Worm (Caenorhabditis elegans) whole organism, L4 larva: Measurements from ENCODE around the gene dpy-9.

Experiments
- F49E8.2 ChIP-seq: sonication (generic microtip); optimal IDR thresholded peaks from 2 replicates; lab custom pipeline; 2016; ENCODE audit warnings: missing compliant biosample characterization, mild to moderate bottlenecking, missing genetic modification characterization, borderline replicate concordance
- Y48G9A.11 ChIP-seq: fragments of 200-800 bp; sonication (Bioruptor generic); IDR thresholded peaks from 2 replicates; pipeline ENCODE4 v1.3.6; 2022; ENCODE audit warnings: missing genetic modification reagents, missing genetic modification characterization, missing compliant biosample characterization
- dmd-9 ChIP-seq: fragments of 200-800 bp; sonication (Bioruptor generic); IDR thresholded peaks from 2 replicates; pipeline ENCODE4 v1.3.6; 2022; ENCODE audit warnings: missing genetic modification reagents, missing genetic modification characterization, missing compliant biosample characterization
- lsy-2 ChIP-seq, 2 experiments: fragments of 150-350 bp in 1 of 2; sonication (generic microtip) in 1 of 2; optimal IDR thresholded peaks; 2 replicates each; lab custom pipeline; 2014 to 2017; ENCODE audit warnings: missing biosample characterization in 2 of 2, missing genetic modification characterization in 2 of 2
- nhr-11 ChIP-seq: fragments of 150-350 bp; optimal IDR thresholded peaks from 2 replicates; lab custom pipeline; 2014; ENCODE audit warnings: missing biosample characterization, missing genetic modification characterization
- set-16 ChIP-seq: fragments of 200-800 bp; sonication (Bioruptor generic); IDR thresholded peaks from 2 replicates; pipeline ENCODE4 v1.3.6; 2022; ENCODE audit warnings: missing genetic modification reagents, missing genetic modification characterization, missing compliant biosample characterization

DNA sequence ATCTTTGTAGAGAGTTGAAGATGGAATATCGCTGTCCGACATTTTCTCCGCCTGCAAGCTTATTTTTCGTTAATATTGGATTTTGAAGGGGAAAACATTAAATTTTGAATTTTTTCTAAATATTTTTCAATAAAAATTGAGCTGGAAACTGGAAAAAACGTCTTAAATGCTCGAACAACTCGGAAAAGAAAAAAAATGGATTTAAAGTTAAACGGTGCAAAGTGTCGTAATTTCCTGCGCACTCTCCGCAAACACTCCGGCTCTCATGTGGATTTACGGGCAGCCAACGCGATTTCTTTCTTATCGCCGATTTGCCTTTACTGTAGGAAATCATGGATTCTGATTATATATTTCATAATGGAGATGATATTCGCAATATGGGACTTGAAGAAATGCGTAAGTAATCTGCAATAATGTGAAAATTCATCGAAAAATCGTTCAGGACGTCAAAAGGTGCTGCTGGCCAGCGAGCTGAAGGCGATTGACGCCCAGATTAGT is 18.7 kb downstream of the dpy-9 start, which contains the start of the genes fnta-1 and cogc-8:
- TF ChIP-seq nhr-11 (tag; lab: Kevin White, UChicago) (no peak), lsy-2 (tag; optimal IDR thresholded peaks at IDR 0.05; lab: Kevin White, UChicago) (peak in 1 of 2 experiments; percentile 37), F49E8.2 (tag; lab: Kevin White, UChicago) (no peak), set-16 (GFP tag; lab: Robert Waterston, UW) (no peak), Y48G9A.11 (GFP tag; lab: Robert Waterston, UW) (no peak), dmd-9 (GFP tag; lab: Robert Waterston, UW) (no peak)
